Worm (Caenorhabditis elegans) whole organism, late embryonic: Measurements from ENCODE around the gene nspg-11.

Source experiments
- C08G9.2 ChIP-seq: sonication (generic microtip); optimal IDR thresholded peaks from 2 replicates; lab custom pipeline; 2016; ENCODE audit warnings: mild to moderate bottlenecking, missing genetic modification characterization, moderate library complexity, missing compliant biosample characterization
- K02D7.2 ChIP-seq: sonication (generic microtip); optimal IDR thresholded peaks from 2 replicates; lab custom pipeline; 2017; ENCODE audit warnings: mild to moderate bottlenecking, missing genetic modification characterization, missing compliant biosample characterization
- T23F11.4 ChIP-seq: fragments of 200-800 bp; sonication (Bioruptor generic); optimal IDR thresholded peaks from 2 replicates; lab custom pipeline; 2018; ENCODE audit warnings: mild to moderate bottlenecking, missing genetic modification characterization, missing compliant biosample characterization
- ama-1 ChIP-seq: fragments of 150-350 bp; optimal IDR thresholded peaks from 2 replicates; lab custom pipeline; 2014
- ceh-14 ChIP-seq: sonication (generic microtip); optimal IDR thresholded peaks from 2 replicates; lab custom pipeline; 2016; ENCODE audit warnings: missing genotype, missing genetic modification characterization, missing compliant biosample characterization
- ceh-19 ChIP-seq: fragments of 200-800 bp; sonication (Bioruptor generic); optimal IDR thresholded peaks from 2 replicates; lab custom pipeline; 2018; ENCODE audit warnings: mild to moderate bottlenecking, missing genetic modification characterization, missing compliant biosample characterization
- ceh-2 ChIP-seq: sonication (generic microtip); optimal IDR thresholded peaks from 2 replicates; lab custom pipeline; 2016; ENCODE audit warnings: missing genotype, missing genetic modification characterization, missing compliant biosample characterization
- ceh-22 ChIP-seq: sonication (generic microtip); optimal IDR thresholded peaks from 2 replicates; lab custom pipeline; 2017; ENCODE audit warnings: missing biosample characterization, missing genetic modification characterization
- ceh-24 ChIP-seq: sonication (generic microtip); optimal IDR thresholded peaks from 2 replicates; lab custom pipeline; 2016; ENCODE audit warnings: mild to moderate bottlenecking, missing genetic modification characterization, missing compliant biosample characterization
- ceh-30 ChIP-seq: fragments of 150-350 bp; optimal IDR thresholded peaks from 2 replicates; lab custom pipeline; 2014; ENCODE audit warnings: missing biosample characterization, missing genetic modification characterization
- ceh-31 ChIP-seq: sonication (generic microtip); optimal IDR thresholded peaks from 2 replicates; lab custom pipeline; 2016; ENCODE audit warnings: missing genetic modification characterization, missing compliant biosample characterization
- ceh-45 ChIP-seq: fragments of 200-800 bp; sonication (Bioruptor generic); IDR thresholded peaks from 2 replicates; pipeline ENCODE4 v1.3.6; 2022; ENCODE audit warnings: missing genetic modification reagents, missing genetic modification characterization, missing compliant biosample characterization
- ceh-48 ChIP-seq: sonication (generic microtip); optimal IDR thresholded peaks from 2 replicates; lab custom pipeline; 2016; ENCODE audit warnings: missing genetic modification characterization, inconsistent platforms, missing compliant biosample characterization
- ceh-6 ChIP-seq: fragments of 200-800 bp; sonication (Bioruptor generic); optimal IDR thresholded peaks from 2 replicates; lab custom pipeline; 2018; ENCODE audit warnings: mild to moderate bottlenecking, missing genetic modification characterization, missing compliant biosample characterization
- che-1 ChIP-seq: sonication (generic microtip); optimal IDR thresholded peaks from 2 replicates; lab custom pipeline; 2016; ENCODE audit warnings: mild to moderate bottlenecking, missing genetic modification characterization, missing compliant biosample characterization
- dve-1 ChIP-seq: sonication (generic microtip); optimal IDR thresholded peaks from 2 replicates; lab custom pipeline; 2017; ENCODE audit warnings: antibody characterized with exemption, mild to moderate bottlenecking, missing genetic modification characterization, missing compliant biosample characterization
- elt-4 ChIP-seq: sonication (generic microtip); optimal IDR thresholded peaks from 2 replicates; lab custom pipeline; 2016; ENCODE audit warnings: missing genetic modification characterization, missing compliant biosample characterization
- eyg-1 ChIP-seq: sonication (generic microtip); optimal IDR thresholded peaks from 2 replicates; lab custom pipeline; 2016; ENCODE audit warnings: missing genotype, missing genetic modification characterization, missing compliant biosample characterization
- gmeb-2 ChIP-seq: sonication (generic microtip); optimal IDR thresholded peaks from 2 replicates; lab custom pipeline; 2016; ENCODE audit warnings: missing genetic modification characterization, inconsistent platforms, missing compliant biosample characterization
- lim-6 ChIP-seq: sonication (generic microtip); optimal IDR thresholded peaks from 2 replicates; lab custom pipeline; 2016; ENCODE audit warnings: missing genetic modification characterization, missing compliant biosample characterization
- lin-11 ChIP-seq: fragments of 200-800 bp; sonication (Bioruptor generic); optimal IDR thresholded peaks from 2 replicates; lab custom pipeline; 2018; ENCODE audit warnings: mild to moderate bottlenecking, missing genetic modification characterization, missing compliant biosample characterization
- mec-3 ChIP-seq: sonication (generic microtip); optimal IDR thresholded peaks from 2 replicates; lab custom pipeline; 2016; ENCODE audit warnings: borderline replicate concordance, missing genetic modification characterization, missing compliant biosample characterization
- nhr-232 ChIP-seq: sonication (generic microtip); optimal IDR thresholded peaks from 2 replicates; lab custom pipeline; 2016; ENCODE audit warnings: missing genetic modification characterization, missing compliant biosample characterization
- odd-2 ChIP-seq: sonication (generic microtip); optimal IDR thresholded peaks from 2 replicates; lab custom pipeline; 2017; ENCODE audit warnings: antibody characterized with exemption, mild to moderate bottlenecking, missing genetic modification characterization, missing compliant biosample characterization
- pat-9 ChIP-seq: fragments of 200-800 bp; sonication (Bioruptor generic); optimal IDR thresholded peaks from 2 replicates; lab custom pipeline; 2018; ENCODE audit warnings: mild to moderate bottlenecking, missing genetic modification characterization, moderate library complexity, missing compliant biosample characterization
- pha-4 ChIP-seq: fragments of 150-350 bp; optimal IDR thresholded peaks from 2 replicates; lab custom pipeline; 2018; ENCODE audit warnings: missing biosample characterization, missing genetic modification reagents, missing genetic modification characterization
- pqm-1 ChIP-seq: sonication (generic microtip); optimal IDR thresholded peaks from 2 replicates; lab custom pipeline; 2016; ENCODE audit warnings: missing genetic modification characterization, missing compliant biosample characterization
- rnt-1 ChIP-seq: sonication (generic microtip); optimal IDR thresholded peaks from 2 replicates; lab custom pipeline; 2016; ENCODE audit warnings: missing genetic modification characterization, missing compliant biosample characterization
- sox-2 ChIP-seq: fragments of 200-800 bp; sonication (Bioruptor generic); IDR thresholded peaks from 2 replicates; pipeline ENCODE4 v1.3.6; 2022; ENCODE audit warnings: missing genetic modification reagents, missing genetic modification characterization, missing compliant biosample characterization
- sox-4 ChIP-seq: sonication (generic microtip); optimal IDR thresholded peaks from 2 replicates; lab custom pipeline; 2017; ENCODE audit warnings: mild to moderate bottlenecking, missing genetic modification characterization, inconsistent platforms, missing compliant biosample characterization
- syd-9 ChIP-seq: sonication (generic microtip); optimal IDR thresholded peaks from 2 replicates; lab custom pipeline; 2016; ENCODE audit warnings: mild to moderate bottlenecking, missing genetic modification characterization, moderate library complexity, missing compliant biosample characterization
- tbx-2 ChIP-seq: sonication (generic microtip); optimal IDR thresholded peaks from 2 replicates; lab custom pipeline; 2016; ENCODE audit warnings: missing genetic modification characterization, missing compliant biosample characterization
- ttx-3 ChIP-seq: sonication (generic microtip); optimal IDR thresholded peaks from 2 replicates; lab custom pipeline; 2016; ENCODE audit warnings: missing genetic modification reagents, missing genetic modification characterization, missing compliant biosample characterization
- unc-3 ChIP-seq, 2 experiments: fragments of 200-800 bp in 1 of 2; sonication (Bioruptor generic) in 1 of 2; sonication (generic microtip) in 1 of 2; conservative IDR thresholded peaks in 1 of 2; optimal IDR thresholded peaks in 1 of 2; 2 replicates each; pipeline versions ENCODE4 v1.3.6 to Lab custom; 2016 to 2022; ENCODE audit warnings: missing compliant biosample characterization in 2 of 2, missing genetic modification characterization in 2 of 2, missing genetic modification reagents in 1 of 2
- unc-42 ChIP-seq: sonication (generic microtip); optimal IDR thresholded peaks from 2 replicates; lab custom pipeline; 2016; ENCODE audit warnings: missing genotype, missing genetic modification characterization, missing compliant biosample characterization
- zip-5 ChIP-seq: sonication (generic microtip); optimal IDR thresholded peaks from 2 replicates; lab custom pipeline; 2016; ENCODE audit warnings: missing genetic modification characterization, missing compliant biosample characterization

Gene nspg-11

ce11 chrIV:9366411-9366810 lies 42.5 kb upstream of the nspg-11 start, which contains the start of gene pezo-1:
Gene pezo-1, minus strand, starts transcription at chrIV:9366511.
- TF ChIP-seq pqm-1 (tag; lab: Kevin White, UChicago) = no peak
- TF ChIP-seq sox-4 (tag; lab: Kevin White, UChicago) = no peak
- TF ChIP-seq ceh-14 (tag; lab: Kevin White, UChicago) = no peak
- no peak for TF ChIP-seq C08G9.2 (tag; lab: Kevin White, UChicago)
- no peak for TF ChIP-seq sox-2 (GFP tag; lab: Robert Waterston, UW)
- TF ChIP-seq zip-5 (tag; lab: Kevin White, UChicago) = no peak

- TF ChIP-seq nhr-232 (tag; lab: Kevin White, UChicago) (no peak), ceh-48 (tag; lab: Kevin White, UChicago) (no peak), che-1 (no peak), dve-1 (tag; lab: Kevin White, UChicago) (no peak), pqm-1 (tag; lab: Kevin White, UChicago) (no peak), unc-42 (tag; lab: Kevin White, UChicago) (no peak), eyg-1 (tag; lab: Kevin White, UChicago) (no peak), ama-1 (lab: Kevin White, UChicago) (no peak), ceh-30 (tag; lab: Kevin White, UChicago) (no peak), lim-6 (tag; lab: Kevin White, UChicago) (no peak), odd-2 (tag; lab: Kevin White, UChicago) (no peak), ceh-2 (tag; lab: Kevin White, UChicago) (no peak), ceh-24 (tag; lab: Kevin White, UChicago) (no peak), ceh-6 (no peak), mec-3 (no peak), ceh-31 (tag; lab: Kevin White, UChicago) (no peak)
Observed at ce11 chrIV:9353728-9354127, 29.8 kb upstream of the nspg-11 start.

- TF ChIP-seq unc-42 (tag; lab: Kevin White, UChicago) (peak; percentile 8), nhr-232 (tag; lab: Kevin White, UChicago) (no peak), ceh-22 (tag; lab: Kevin White, UChicago) (no peak)
Observed at ce11 chrIV:9343102-9343599, 19.3 kb upstream of the nspg-11 start, which contains the start of gene pigc-1. Gene pigc-1, minus strand, starts transcription at chrIV:9343152.

DNA sequence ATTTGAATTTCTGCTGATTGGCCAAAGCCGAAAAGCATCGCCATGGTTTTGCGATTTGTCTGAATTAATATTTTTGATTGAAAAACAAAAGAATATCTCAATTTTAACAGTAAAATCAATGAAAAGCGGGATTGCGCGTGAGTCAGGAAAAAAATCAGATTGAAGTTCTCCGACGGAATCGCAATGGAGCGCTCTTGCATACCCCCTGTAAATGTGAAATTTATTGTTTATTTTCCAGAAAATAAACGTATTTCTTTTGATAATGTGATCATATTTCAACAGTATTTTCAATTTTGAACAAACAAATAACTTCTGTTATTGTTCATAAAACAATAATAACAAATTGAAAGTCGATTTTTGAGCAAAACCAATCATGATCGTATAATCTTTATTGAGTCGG lies 17.7 kb upstream of the nspg-11 start, which contains the start of gene vps-26:
Gene vps-26, minus strand, starts transcription at position 200 of the 400 bp plus-strand sequence.
- TF ChIP-seq lin-11 (tag; lab: Kevin White, UChicago) (no peak), T23F11.4 (GFP tag; lab: Kevin White, UChicago) (no peak), ttx-3 (no peak), ceh-2 (tag; lab: Kevin White, UChicago) (no peak), ceh-48 (tag; lab: Kevin White, UChicago) (no peak), syd-9 (tag; lab: Kevin White, UChicago) (no peak), K02D7.2 (tag; lab: Kevin White, UChicago) (no peak), che-1 (no peak), ceh-19 (GFP tag; lab: Kevin White, UChicago) (no peak), ceh-6 (no peak), ceh-45 (no peak), gmeb-2 (no peak), elt-4 (no peak), rnt-1 (no peak), unc-3 (GFP tag; conservative IDR thresholded peaks at IDR 0.05; lab: Robert Waterston, UW) (no peak), unc-3 (tag; optimal IDR thresholded peaks at IDR 0.05; lab: Kevin White, UChicago) (no peak), tbx-2 (no peak), mec-3 (no peak), pha-4 (tag; lab: Kevin White, UChicago) (no peak), dve-1 (tag; lab: Kevin White, UChicago) (no peak), pat-9 (tag; lab: Kevin White, UChicago) (no peak)
